Worm (Caenorhabditis elegans) whole organism, L4/young adult: ENCODE measurements around the gene ced-5.

Experiments used
- W03F9.2 ChIP-seq: fragments of 150-350 bp; optimal IDR thresholded peaks from 2 replicates; lab custom pipeline; 2014; ENCODE audit warnings: missing biosample characterization, missing genetic modification characterization
- dao-5 ChIP-seq: sonication (generic microtip); optimal IDR thresholded peaks from 2 replicates; lab custom pipeline; 2016; ENCODE audit warnings: missing genotype, missing genetic modification characterization, moderate library complexity, missing compliant biosample characterization
- him-1 ChIP-seq: sonication (generic microtip); optimal IDR thresholded peaks from 2 replicates; lab custom pipeline; 2016; ENCODE audit warnings: missing genotype, missing genetic modification reagents, missing genetic modification characterization, missing compliant biosample characterization

DNA sequence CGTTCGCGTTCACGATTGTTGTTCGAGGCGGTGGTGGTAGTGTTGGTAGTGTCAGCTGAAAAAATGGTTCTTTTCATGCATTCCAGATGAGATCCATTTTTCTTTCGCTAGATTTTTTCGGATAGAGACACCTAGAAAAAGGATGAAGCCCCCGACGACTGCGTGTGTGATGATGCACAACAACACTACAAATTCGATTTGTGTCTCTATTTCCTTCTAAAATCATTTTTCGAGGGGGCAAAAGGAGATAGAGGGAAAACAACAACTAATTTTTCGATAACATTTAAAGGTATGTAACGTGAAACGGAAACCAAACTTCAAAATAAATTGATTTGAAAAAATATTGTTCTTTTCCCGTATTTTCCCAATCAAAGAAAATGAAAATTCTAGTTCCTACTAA, 16.6 kb downstream of the ced-5 start:
- TF ChIP-seq him-1 (tag; lab: Kevin White, UChicago) = no peak
- no peak for TF ChIP-seq W03F9.2 (tag; lab: Kevin White, UChicago)
- TF ChIP-seq dao-5 (tag; lab: Kevin White, UChicago) = no peak
